Fruit fly (Drosophila melanogaster): ENCODE measurements around the gene CG46525.

The CG46525 gene

dm6 chr3L:17427013-17427412, 48.0 kb upstream of the CG46525 start, which contains the start of gene Polr3G (continued):
- TF ChIP-seq Spps (tag; optimal IDR thresholded peaks at IDR 0.05), result no peak
- TF ChIP-seq ci (GFP tag; IDR thresholded peaks at IDR 0.05), result 0 out of 3 replicates have a peak, but pooled peaks have one; percentile 45
- TF ChIP-seq dati (GFP tag; IDR thresholded peaks at IDR 0.05), result no peak
- peak; percentile 41 for TF ChIP-seq MESR4 (GFP tag; optimal IDR thresholded peaks at IDR 0.05)
- peak; percentile 40 for TF ChIP-seq Hsf (GFP tag; optimal IDR thresholded peaks at IDR 0.05)
- TF ChIP-seq az2 (GFP tag; optimal IDR thresholded peaks at IDR 0.05), result peak; percentile 18
- no peak for TF ChIP-seq CG10431 (GFP tag; optimal IDR thresholded peaks at IDR 0.05)
- TF ChIP-seq CG12659 (GFP tag; optimal IDR thresholded peaks at IDR 0.05), result peak; percentile 7
- no peak for TF ChIP-seq Bgb (GFP tag; IDR thresholded peaks at IDR 0.05; ENCODE audit: partially characterized antibody)
- TF ChIP-seq shn (GFP tag; optimal IDR thresholded peaks at IDR 0.05), result no peak
- TF ChIP-seq lab (GFP tag; optimal IDR thresholded peaks at IDR 0.05), result no peak
- peak; percentile 50 for TF ChIP-seq Hr3 (GFP tag; optimal IDR thresholded peaks at IDR 0.05)
- TF ChIP-seq CG2129 (GFP tag; IDR thresholded peaks at IDR 0.05; ENCODE audit: partially characterized antibody), result no peak
- peak; percentile 44; the same call in 1 of the 2 replicates for TF ChIP-seq vvl (GFP tag; IDR thresholded peaks at IDR 0.05)
- TF ChIP-seq CG15479 (GFP tag; optimal IDR thresholded peaks at IDR 0.05), result no peak
- TF ChIP-seq CG15514 (GFP tag; optimal IDR thresholded peaks at IDR 0.05), result peak; percentile 39
- no peak for TF ChIP-seq fd3F (GFP tag; optimal IDR thresholded peaks at IDR 0.05)
- TF ChIP-seq Xbp1 (GFP tag; optimal IDR thresholded peaks at IDR 0.05), result peak; percentile 37
- no peak for TF ChIP-seq nom (GFP tag; optimal IDR thresholded peaks at IDR 0.05)
- TF ChIP-seq CG12104 (GFP tag; optimal IDR thresholded peaks at IDR 0.05), result no peak
- TF ChIP-seq CTCF (GFP tag; optimal IDR thresholded peaks at IDR 0.05), result no peak
- TF ChIP-seq sens-2 (GFP tag; IDR thresholded peaks at IDR 0.05), result no peak
- TF ChIP-seq CG12391 (tag; optimal IDR thresholded peaks at IDR 0.05), result peak; percentile 49
- TF ChIP-seq CG1603 (tag; optimal IDR thresholded peaks at IDR 0.05), result peak; percentile 43
- TF ChIP-seq eve (GFP tag; optimal IDR thresholded peaks at IDR 0.05), result no peak
- TF ChIP-seq gfzf (GFP tag; optimal IDR thresholded peaks at IDR 0.05), result peak; percentile 2
- TF ChIP-seq CG10654 (GFP tag; optimal IDR thresholded peaks at IDR 0.05), result no peak
- peak; percentile 7 for TF ChIP-seq CG10147 (GFP tag; optimal IDR thresholded peaks at IDR 0.05)
- TF ChIP-seq croc (GFP tag; conservative IDR thresholded peaks at IDR 0.05), result no peak
- no peak for TF ChIP-seq CG8290 (GFP tag; optimal IDR thresholded peaks at IDR 0.05)
- peak in 1 of 2 experiments; percentile 36 for TF ChIP-seq CG8290 (tag; optimal IDR thresholded peaks at IDR 0.05)
- TF ChIP-seq CG18262 (tag; optimal IDR thresholded peaks at IDR 0.05), result peak; percentile 21
- no peak for TF ChIP-seq Ets65A (GFP tag)
- no peak for TF ChIP-seq toy (GFP tag; IDR thresholded peaks at IDR 0.05)
- TF ChIP-seq emc (GFP tag; optimal IDR thresholded peaks at IDR 0.05), result no peak
- TF ChIP-seq gcm2 (GFP tag; optimal IDR thresholded peaks at IDR 0.05), result no peak
- TF ChIP-seq Doc2 (GFP tag; IDR thresholded peaks at IDR 0.05), result no peak
- peak; percentile 53 for TF ChIP-seq CG2120 (GFP tag; optimal IDR thresholded peaks at IDR 0.05)
- TF ChIP-seq grau (tag; optimal IDR thresholded peaks at IDR 0.05), result peak; percentile 33
- no peak for TF ChIP-seq klu (GFP tag; IDR thresholded peaks at IDR 0.05)
- no peak for TF ChIP-seq fd96Cb (tag; optimal IDR thresholded peaks at IDR 0.05)
- TF ChIP-seq chn (GFP tag; optimal IDR thresholded peaks at IDR 0.05), result no peak
- no peak for TF ChIP-seq sim (GFP tag; IDR thresholded peaks at IDR 0.05)
- no peak for TF ChIP-seq CG4820 (GFP tag; optimal IDR thresholded peaks at IDR 0.05)
- TF ChIP-seq luna (GFP tag; optimal IDR thresholded peaks at IDR 0.05), result no peak
- TF ChIP-seq H2.0 (GFP tag; IDR thresholded peaks at IDR 0.05), result no peak
- TF ChIP-seq HLHmδ (GFP tag; optimal IDR thresholded peaks at IDR 0.05), result no peak
- TF ChIP-seq chm (GFP tag; IDR thresholded peaks at IDR 0.05), result no peak
- TF ChIP-seq tgo (GFP tag; IDR thresholded peaks at IDR 0.05), result no peak
- TF ChIP-seq prd (optimal IDR thresholded peaks at IDR 0.05), result no peak
- TF ChIP-seq prd (GFP tag; IDR thresholded peaks at IDR 0.05), result no peak
- no peak for TF ChIP-seq Mad (GFP tag; optimal IDR thresholded peaks at IDR 0.05)
- no peak for TF ChIP-seq Hr78 (GFP tag; optimal IDR thresholded peaks at IDR 0.05)
